Worm (Caenorhabditis elegans) whole organism, L3 larva: ENCODE data around the gene ttc-39B.

Experiments
- R02D3.7 ChIP-seq: fragments of 150-350 bp; optimal IDR thresholded peaks from 2 replicates; lab custom pipeline; 2014; ENCODE audit warnings: missing biosample characterization, missing genetic modification characterization
- ama-1 ChIP-seq: fragments of 150-350 bp; optimal IDR thresholded peaks from 2 replicates; lab custom pipeline; 2018
- daf-12 ChIP-seq: fragments of 150-350 bp; optimal IDR thresholded peaks from 2 replicates; lab custom pipeline; 2014; ENCODE audit warnings: missing biosample characterization, missing genetic modification reagents, missing genetic modification characterization
- fkh-10 ChIP-seq: sonication (generic microtip); optimal IDR thresholded peaks from 2 replicates; lab custom pipeline; 2017; ENCODE audit warnings: missing biosample characterization, missing genetic modification reagents, missing genetic modification characterization
- lin-39 ChIP-seq: fragments of 150-350 bp; optimal IDR thresholded peaks from 2 replicates; lab custom pipeline; 2018; ENCODE audit warnings: missing biosample characterization, missing genetic modification reagents, missing genetic modification characterization
- mdl-1 ChIP-seq: fragments of 150-350 bp; optimal IDR thresholded peaks from 2 replicates; lab custom pipeline; 2014; ENCODE audit warnings: missing biosample characterization, missing genetic modification characterization
- mml-1 ChIP-seq: fragments of 150-350 bp; sonication (generic microtip); optimal IDR thresholded peaks from 3 replicates; lab custom pipeline; 2014; ENCODE audit warnings: missing biosample characterization, missing genetic modification characterization
- nhr-237 ChIP-seq: fragments of 150-350 bp; optimal IDR thresholded peaks from 2 replicates; lab custom pipeline; 2014; ENCODE audit warnings: missing biosample characterization, missing genetic modification characterization
- nhr-28 ChIP-seq: fragments of 150-350 bp; optimal IDR thresholded peaks from 2 replicates; lab custom pipeline; 2014; ENCODE audit warnings: missing biosample characterization, missing genetic modification characterization
- nhr-77 ChIP-seq: fragments of 150-350 bp; optimal IDR thresholded peaks from 2 replicates; lab custom pipeline; 2014; ENCODE audit warnings: missing biosample characterization, missing genetic modification characterization
- pqm-1 ChIP-seq: fragments of 150-350 bp; optimal IDR thresholded peaks from 2 replicates; lab custom pipeline; 2017; ENCODE audit warnings: missing biosample characterization, missing genetic modification characterization, inconsistent platforms
- tbx-2 ChIP-seq: sonication (generic microtip); optimal IDR thresholded peaks from 2 replicates; lab custom pipeline; 2016; ENCODE audit warnings: mild to moderate bottlenecking, missing genetic modification characterization, missing compliant biosample characterization
- unc-39 ChIP-seq: sonication (generic microtip); optimal IDR thresholded peaks from 4 replicates; lab custom pipeline; 2017; ENCODE audit warnings: missing biosample characterization, missing genetic modification characterization
- unc-62 ChIP-seq: fragments of 150-350 bp; sonication (generic microtip); optimal IDR thresholded peaks from 4 replicates; lab custom pipeline; 2014; ENCODE audit warnings: missing biosample characterization, missing genetic modification reagents, missing genetic modification characterization

- TF ChIP-seq tbx-2 (no peak), mml-1 (tag; lab: Kevin White, UChicago) (no peak), ama-1 (lab: Kevin White, UChicago) (no peak), nhr-28 (tag; lab: Kevin White, UChicago) (no peak), fkh-10 (GFP tag; lab: Kevin White, UChicago) (no peak), R02D3.7 (no peak), pqm-1 (no peak), mdl-1 (tag; lab: Kevin White, UChicago) (no peak), lin-39 (tag; lab: Kevin White, UChicago) (no peak), daf-12 (no peak), nhr-77 (tag; lab: Kevin White, UChicago) (no peak), unc-39 (no peak), unc-62 (GFP tag; lab: Kevin White, UChicago) (no peak), nhr-237 (tag; lab: Kevin White, UChicago) (no peak)
Observed at ce11 chrII:6286865-6287264, 46.9 kb downstream of the ttc-39B start, which contains the start of gene F13H8.6.
